Worm (Caenorhabditis elegans) whole organism, young adult: Measurements from ENCODE around the gene rbg-1.
A peak's percentile ranks its signal among the peaks of the same experiment; 100 is the strongest.

ENCODE experiments used
- B0019.2 ChIP-seq: fragments of 200-800 bp; sonication (Bioruptor generic); conservative IDR thresholded peaks from 2 replicates; pipeline ENCODE4 v1.3.6; 2022; ENCODE audit warnings: missing genetic modification reagents, missing genetic modification characterization, missing compliant biosample characterization
- B0261.1 ChIP-seq: sonication (generic microtip); optimal IDR thresholded peaks from 2 replicates; lab custom pipeline; 2016; ENCODE audit warnings: mild to moderate bottlenecking, missing genetic modification characterization, moderate library complexity, missing compliant biosample characterization
- D2030.7 ChIP-seq: fragments of 200-800 bp; sonication (Bioruptor generic); IDR thresholded peaks from 2 replicates; pipeline ENCODE4 v1.3.6; 2022; ENCODE audit warnings: missing genetic modification reagents, missing genetic modification characterization, missing compliant biosample characterization
- F23B12.7 ChIP-seq: sonication (generic microtip); optimal IDR thresholded peaks from 2 replicates; lab custom pipeline; 2017; ENCODE audit warnings: missing genetic modification characterization, mild to moderate bottlenecking, missing compliant biosample characterization, antibody characterized with exemption, moderate library complexity; ENCODE audit not compliant: insufficient read depth
- F49E8.2 ChIP-seq: sonication (generic microtip); optimal IDR thresholded peaks from 3 replicates; lab custom pipeline; 2017; ENCODE audit warnings: missing genetic modification characterization, mild to moderate bottlenecking, missing compliant biosample characterization, antibody characterized with exemption, moderate library complexity; ENCODE audit not compliant: insufficient read depth
- F55B11.4 ChIP-seq: sonication (generic microtip); optimal IDR thresholded peaks from 2 replicates; lab custom pipeline; 2016; ENCODE audit warnings: missing compliant biosample characterization, missing genetic modification characterization, borderline replicate concordance; ENCODE audit not compliant: insufficient read depth
- F57A8.1 ChIP-seq: fragments of 200-800 bp; sonication (Bioruptor generic); optimal IDR thresholded peaks from 2 replicates; lab custom pipeline; 2018; ENCODE audit warnings: mild to moderate bottlenecking, missing genetic modification characterization, moderate library complexity, missing compliant biosample characterization
- K11D2.4 ChIP-seq: fragments of 200-800 bp; sonication (Bioruptor generic); IDR thresholded peaks from 2 replicates; pipeline ENCODE4 v1.3.6; 2022; ENCODE audit warnings: missing genetic modification reagents, missing genetic modification characterization, missing compliant biosample characterization
- K12H6.12 ChIP-seq: fragments of 200-800 bp; sonication (Bioruptor generic); optimal IDR thresholded peaks from 2 replicates; lab custom pipeline; 2018; ENCODE audit warnings: mild to moderate bottlenecking, missing genetic modification characterization, missing compliant biosample characterization
- Y53G8AR.9 ChIP-seq: fragments of 200-800 bp; sonication (Bioruptor generic); conservative IDR thresholded peaks from 2 replicates; pipeline ENCODE4 v1.3.6; 2022; ENCODE audit warnings: missing genetic modification reagents, missing genetic modification characterization, missing compliant biosample characterization
- Y79H2A.3 ChIP-seq: fragments of 200-800 bp; sonication (Bioruptor generic); conservative IDR thresholded peaks from 2 replicates; pipeline ENCODE4 v1.3.6; 2022; ENCODE audit warnings: missing genetic modification reagents, missing genetic modification characterization, missing compliant biosample characterization
- ama-1 ChIP-seq, 3 experiments: fragments of 150-350 bp in 1 of 3; sonication (generic microtip) in 2 of 3; optimal IDR thresholded peaks; 2 replicates each; lab custom pipeline; 2014 to 2018; ENCODE audit warnings: missing biosample characterization in 2 of 3, missing genetic modification characterization in 2 of 3, missing genetic modification reagents in 2 of 3
- attf-6 ChIP-seq: fragments of 200-800 bp; sonication (Bioruptor generic); IDR thresholded peaks from 2 replicates; pipeline ENCODE4 v1.3.6; 2022; ENCODE audit warnings: missing genetic modification reagents, missing genetic modification characterization, missing compliant biosample characterization
- bed-1 ChIP-seq: fragments of 200-800 bp; sonication (Bioruptor generic); IDR thresholded peaks from 2 replicates; pipeline ENCODE4 v1.3.6; 2022; ENCODE audit warnings: missing genetic modification reagents, missing genetic modification characterization, missing compliant biosample characterization
- cebp-2 ChIP-seq: fragments of 200-800 bp; sonication (Bioruptor generic); IDR thresholded peaks from 2 replicates; pipeline ENCODE4 v1.3.6; 2022; ENCODE audit warnings: missing genetic modification characterization, missing compliant biosample characterization
- ceh-58 ChIP-seq: fragments of 200-800 bp; sonication (Bioruptor generic); IDR thresholded peaks from 2 replicates; pipeline ENCODE4 v1.3.6; 2022; ENCODE audit warnings: missing genetic modification characterization, missing compliant biosample characterization
- ceh-91 ChIP-seq: fragments of 200-800 bp; sonication (Bioruptor generic); IDR thresholded peaks from 2 replicates; pipeline ENCODE4 v1.3.6; 2022; ENCODE audit warnings: missing genetic modification reagents, missing genetic modification characterization, missing compliant biosample characterization
- egl-18 ChIP-seq: fragments of 200-800 bp; sonication (Bioruptor generic); IDR thresholded peaks from 2 replicates; pipeline ENCODE4 v1.3.6; 2022; ENCODE audit warnings: missing genetic modification reagents, missing genetic modification characterization, missing compliant biosample characterization
- ets-4 ChIP-seq: fragments of 200-800 bp; sonication (Bioruptor generic); optimal IDR thresholded peaks from 2 replicates; lab custom pipeline; 2018; ENCODE audit warnings: mild to moderate bottlenecking, missing genetic modification characterization, missing compliant biosample characterization
- hlh-26 ChIP-seq: fragments of 200-800 bp; sonication (Bioruptor generic); conservative IDR thresholded peaks from 2 replicates; pipeline ENCODE4 v1.3.6; 2022; ENCODE audit warnings: missing genetic modification reagents, missing genetic modification characterization, missing compliant biosample characterization
- hmg-1.2 ChIP-seq: fragments of 200-800 bp; sonication (Bioruptor generic); IDR thresholded peaks from 2 replicates; pipeline ENCODE4 v1.3.6; 2022; ENCODE audit warnings: missing genetic modification reagents, missing genetic modification characterization, missing compliant biosample characterization
- hrde-1 ChIP-seq: sonication (generic microtip); optimal IDR thresholded peaks from 2 replicates; lab custom pipeline; 2016; ENCODE audit warnings: missing genetic modification characterization, mild to moderate bottlenecking, missing compliant biosample characterization, moderate library complexity, missing genotype, missing genetic modification reagents, borderline replicate concordance
- hsf-1 ChIP-seq: fragments of 200-800 bp; sonication (Bioruptor generic); IDR thresholded peaks from 2 replicates; pipeline ENCODE4 v1.3.6; 2022; ENCODE audit warnings: missing genetic modification reagents, missing genetic modification characterization, missing compliant biosample characterization
- lin-26 ChIP-seq: fragments of 200-800 bp; sonication (Bioruptor generic); IDR thresholded peaks from 2 replicates; pipeline ENCODE4 v1.3.6; 2022; ENCODE audit warnings: missing genetic modification reagents, missing genetic modification characterization, missing compliant biosample characterization
- lin-54 ChIP-seq: fragments of 200-800 bp; sonication (Bioruptor generic); optimal IDR thresholded peaks from 2 replicates; lab custom pipeline; 2018; ENCODE audit warnings: mild to moderate bottlenecking, missing genetic modification characterization, missing compliant biosample characterization
- lir-1 ChIP-seq: fragments of 200-800 bp; sonication (Bioruptor generic); conservative IDR thresholded peaks from 2 replicates; pipeline ENCODE4 v1.3.6; 2022; ENCODE audit warnings: missing genetic modification reagents, missing genetic modification characterization, missing compliant biosample characterization
- madf-10 ChIP-seq: sonication (generic microtip); optimal IDR thresholded peaks from 2 replicates; lab custom pipeline; 2016; ENCODE audit warnings: mild to moderate bottlenecking, missing genetic modification characterization, missing compliant biosample characterization
- mcd-1 ChIP-seq: fragments of 200-800 bp; sonication (Bioruptor generic); IDR thresholded peaks from 2 replicates; pipeline ENCODE4 v1.3.6; 2022; ENCODE audit warnings: missing genetic modification reagents, missing genetic modification characterization, missing compliant biosample characterization
- mes-4 ChIP-seq: sonication (generic microtip); optimal IDR thresholded peaks from 2 replicates; lab custom pipeline; 2016; ENCODE audit warnings: missing genotype, missing genetic modification characterization, missing compliant biosample characterization
- nfya-2 ChIP-seq: fragments of 200-800 bp; sonication (Bioruptor generic); IDR thresholded peaks from 2 replicates; pipeline ENCODE4 v1.3.6; 2022; ENCODE audit warnings: missing genetic modification reagents, missing genetic modification characterization, missing compliant biosample characterization
- nhr-120 ChIP-seq: fragments of 200-800 bp; sonication (Bioruptor generic); IDR thresholded peaks from 2 replicates; pipeline ENCODE4 v1.3.6; 2022; ENCODE audit warnings: missing genetic modification characterization, missing compliant biosample characterization
- nhr-27 ChIP-seq: fragments of 200-800 bp; sonication (Bioruptor generic); optimal IDR thresholded peaks from 2 replicates; lab custom pipeline; 2018; ENCODE audit warnings: mild to moderate bottlenecking, missing genetic modification characterization, moderate library complexity, missing compliant biosample characterization
- pbrm-1 ChIP-seq: fragments of 200-800 bp; sonication (Bioruptor generic); IDR thresholded peaks from 2 replicates; pipeline ENCODE4 v1.3.6; 2022; ENCODE audit warnings: missing genetic modification reagents, missing genetic modification characterization, missing compliant biosample characterization
- repo-1 ChIP-seq: sonication (generic microtip); optimal IDR thresholded peaks from 2 replicates; lab custom pipeline; 2017; ENCODE audit warnings: mild to moderate bottlenecking, missing genetic modification characterization, missing compliant biosample characterization
- rpc-1 ChIP-seq, 2 experiments: fragments of 150-350 bp in 1 of 2; sonication (generic microtip) in 1 of 2; optimal IDR thresholded peaks; 2 replicates each; lab custom pipeline; 2014 to 2018; ENCODE audit warnings: missing biosample characterization in 1 of 2, missing genetic modification characterization in 1 of 2, missing genetic modification reagents in 1 of 2, missing genotype in 1 of 2
- sea-2 ChIP-seq: fragments of 200-800 bp; sonication (Bioruptor generic); IDR thresholded peaks from 2 replicates; pipeline ENCODE4 v1.3.6; 2022; ENCODE audit warnings: missing genetic modification characterization, missing compliant biosample characterization
- snpc-1.1 ChIP-seq: sonication (generic microtip); optimal IDR thresholded peaks from 2 replicates; lab custom pipeline; 2017; ENCODE audit warnings: missing genetic modification characterization, mild to moderate bottlenecking, missing compliant biosample characterization, antibody characterized with exemption, moderate library complexity, missing genotype, missing genetic modification reagents; ENCODE audit not compliant: insufficient read depth
- snpc-3.4 ChIP-seq: sonication (generic microtip); optimal IDR thresholded peaks from 2 replicates; lab custom pipeline; 2017; ENCODE audit warnings: missing genetic modification characterization, mild to moderate bottlenecking, missing compliant biosample characterization, antibody characterized with exemption, moderate library complexity, missing genotype, missing genetic modification reagents
- snpc-4 ChIP-seq, 5 experiments: fragments of 150-350 bp in 1 of 5; sonication (generic microtip) in 4 of 5; optimal IDR thresholded peaks; 2 replicates each; lab custom pipeline; 2014 to 2018; ENCODE audit warnings: missing genetic modification characterization in 5 of 5, missing biosample characterization in 3 of 5, antibody characterized with exemption in 2 of 5, mild to moderate bottlenecking in 2 of 5, missing compliant biosample characterization in 2 of 5, missing genotype in 2 of 5, moderate library complexity in 2 of 5, missing genetic modification reagents in 1 of 5
- somi-1 ChIP-seq: fragments of 200-800 bp; sonication (Bioruptor generic); optimal IDR thresholded peaks from 2 replicates; lab custom pipeline; 2018; ENCODE audit warnings: mild to moderate bottlenecking, missing genetic modification characterization, missing compliant biosample characterization
- tbp1 ChIP-seq: fragments of 200-800 bp; sonication (Bioruptor generic); optimal IDR thresholded peaks from 2 replicates; lab custom pipeline; 2018; ENCODE audit warnings: mild to moderate bottlenecking, missing genetic modification characterization, missing compliant biosample characterization
- zim-3 ChIP-seq: sonication (generic microtip); optimal IDR thresholded peaks from 2 replicates; lab custom pipeline; 2017; ENCODE audit warnings: mild to moderate bottlenecking, missing genetic modification characterization, moderate library complexity, missing compliant biosample characterization
- ztf-18 ChIP-seq: sonication (generic microtip); optimal IDR thresholded peaks from 2 replicates; lab custom pipeline; 2016; ENCODE audit warnings: missing genotype, mild to moderate bottlenecking, missing genetic modification characterization, missing compliant biosample characterization
- ztf-26 ChIP-seq: sonication (generic microtip); optimal IDR thresholded peaks from 2 replicates; lab custom pipeline; 2017; ENCODE audit warnings: missing genetic modification characterization, missing compliant biosample characterization
- ztf-28 ChIP-seq: fragments of 200-800 bp; sonication (Bioruptor generic); IDR thresholded peaks from 2 replicates; pipeline ENCODE4 v1.3.6; 2022; ENCODE audit warnings: missing genetic modification reagents, missing genetic modification characterization, missing compliant biosample characterization

The rbg-1 gene

DNA sequence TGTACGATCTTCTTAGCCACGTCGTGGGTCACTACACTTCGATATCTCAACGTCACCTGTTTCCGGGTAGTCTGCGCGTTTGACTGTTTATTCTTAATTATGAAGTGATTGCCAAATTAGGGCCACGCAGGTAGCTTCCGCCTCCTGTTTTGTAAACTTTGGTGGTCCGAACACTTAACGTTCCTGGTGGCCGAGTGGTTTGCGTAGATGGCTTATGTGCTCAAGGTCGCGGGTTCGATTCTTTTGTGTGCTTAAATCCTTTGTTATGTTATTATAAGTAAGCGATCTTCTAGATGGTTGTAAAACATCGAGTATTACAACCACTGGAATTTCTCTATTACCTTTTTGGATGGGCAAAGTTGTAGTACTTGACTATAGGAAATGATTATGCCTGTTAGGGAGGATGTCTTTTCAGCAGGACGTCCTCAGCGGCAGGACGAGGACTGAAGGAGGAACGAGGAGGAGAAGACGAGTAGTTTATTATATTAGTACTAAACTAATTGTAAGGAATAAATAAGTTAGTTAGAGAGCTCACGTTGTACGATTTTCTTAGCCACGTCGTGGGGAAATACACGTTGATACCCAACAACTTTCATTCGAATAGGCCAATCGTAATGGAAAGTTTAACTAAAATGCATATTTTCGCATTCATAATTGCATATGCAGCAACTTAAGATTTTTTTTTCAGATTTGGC lies 6.3 kb upstream of the rbg-1 start:
- TF ChIP-seq D2030.7 (peak; percentile 36; the same call in 1 of the 2 replicates), hlh-26 (GFP tag; lab: Robert Waterston, UW) (no peak), cebp-2 (GFP tag; lab: Robert Waterston, UW) (no peak), attf-6 (GFP tag; lab: Robert Waterston, UW) (no peak), hmg-1.2 (peak; percentile 35), F57A8.1 (GFP tag; lab: Kevin White, UChicago) (no peak), F55B11.4 (tag; lab: Kevin White, UChicago) (no peak), egl-18 (GFP tag; lab: Robert Waterston, UW) (no peak), F23B12.7 (tag; lab: Kevin White, UChicago) (no peak), ceh-58 (GFP tag; lab: Robert Waterston, UW) (no peak), ama-1 (optimal IDR thresholded peaks at IDR 0.05; lab: Kevin White, UChicago) (no peak), ama-1 (GFP tag; optimal IDR thresholded peaks at IDR 0.05; lab: Kevin White, UChicago) (no peak), K12H6.12 (no peak), pbrm-1 (GFP tag; lab: Robert Waterston, UW) (peak; percentile 61), B0019.2 (no peak), ets-4 (GFP tag; lab: Kevin White, UChicago) (no peak), nhr-27 (tag; lab: Kevin White, UChicago) (no peak), bed-1 (GFP tag; lab: Robert Waterston, UW) (no peak), snpc-4 (GFP tag; optimal IDR thresholded peaks at IDR 0.05; lab: Kevin White, UChicago) (peak; percentile 62), snpc-4 (tag; optimal IDR thresholded peaks at IDR 0.05; lab: Kevin White, UChicago) (peak in 1 of 4 experiments; percentile 54), repo-1 (no peak), mcd-1 (GFP tag; lab: Robert Waterston, UW) (no peak), snpc-3.4 (tag; lab: Kevin White, UChicago) (no peak), Y79H2A.3 (GFP tag; lab: Robert Waterston, UW) (no peak), nhr-120 (GFP tag; lab: Robert Waterston, UW) (no peak), zim-3 (tag; lab: Kevin White, UChicago) (no peak), madf-10 (tag; lab: Kevin White, UChicago) (no peak), lin-54 (no peak), somi-1 (no peak), B0261.1 (tag; lab: Kevin White, UChicago) (peak; percentile 62), lin-26 (GFP tag; lab: Robert Waterston, UW) (0 out of 2 replicates have a peak, but pooled peaks have one; percentile 44), sea-2 (no peak), tbp1 (GFP tag; lab: Kevin White, UChicago) (peak; percentile 84), rpc-1 (optimal IDR thresholded peaks at IDR 0.05; lab: Kevin White, UChicago) (peak; percentile 55), rpc-1 (tag; optimal IDR thresholded peaks at IDR 0.05; lab: Kevin White, UChicago) (peak; percentile 81), K11D2.4 (no peak), hrde-1 (peak; percentile 47), hsf-1 (0 out of 2 replicates have a peak, but pooled peaks have one; percentile 21), ztf-18 (tag; lab: Kevin White, UChicago) (no peak), ztf-26 (tag; lab: Kevin White, UChicago) (no peak), ceh-91 (GFP tag; lab: Robert Waterston, UW) (no peak), mes-4 (no peak), Y53G8AR.9 (GFP tag; lab: Robert Waterston, UW) (no peak), ztf-28 (GFP tag; lab: Robert Waterston, UW) (no peak), nfya-2 (no peak), F49E8.2 (tag; lab: Kevin White, UChicago) (no peak), snpc-1.1 (tag; lab: Kevin White, UChicago) (no peak), lir-1 (GFP tag; lab: Robert Waterston, UW) (0 out of 2 replicates have a peak, but pooled peaks have one; percentile 34)
